Worm (Caenorhabditis elegans): ENCODE data around the gene F46F5.16.

DNA sequence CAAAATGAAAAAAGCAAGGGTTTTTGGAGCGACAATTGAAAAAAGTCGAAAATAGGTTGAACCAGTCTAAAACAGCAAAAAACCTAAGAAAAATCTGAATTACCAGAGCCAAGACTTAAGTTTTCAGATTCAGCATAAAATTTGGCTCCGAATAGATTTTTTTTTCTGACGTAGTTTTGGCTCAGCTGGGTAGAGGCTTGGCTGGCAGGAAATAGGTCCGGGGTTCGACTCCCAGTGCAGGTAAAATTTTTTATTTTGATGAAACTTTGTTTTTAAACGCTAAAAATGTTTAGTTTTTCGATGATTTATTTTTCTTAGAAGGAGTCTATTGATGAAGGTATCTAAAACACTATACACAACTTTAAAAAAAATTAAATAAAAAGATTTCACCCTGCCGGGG lies 32.1 kb upstream of the F46F5.16 start:
- no peak for TF ChIP-seq nhr-76 (tag; optimal IDR thresholded peaks at IDR 0.05)
- no peak for TF ChIP-seq aha-1 (tag; optimal IDR thresholded peaks at IDR 0.05)
- TF ChIP-seq nhr-11 (tag; optimal IDR thresholded peaks at IDR 0.05): no peak
- no peak for TF ChIP-seq fos-1 (tag; optimal IDR thresholded peaks at IDR 0.05)
- no peak for TF ChIP-seq irx-1 (tag; optimal IDR thresholded peaks at IDR 0.05)
- TF ChIP-seq jun-1 (tag; optimal IDR thresholded peaks at IDR 0.05): no peak
- no peak for TF ChIP-seq efl-3 (GFP tag; optimal IDR thresholded peaks at IDR 0.05)
- no peak for TF ChIP-seq ceh-8 (GFP tag; optimal IDR thresholded peaks at IDR 0.05)
- no peak for TF ChIP-seq elt-2 (tag; optimal IDR thresholded peaks at IDR 0.05)
- no peak for TF ChIP-seq ceh-82 (tag; optimal IDR thresholded peaks at IDR 0.05)
- no peak for TF ChIP-seq pqm-1 (tag; optimal IDR thresholded peaks at IDR 0.05)
- no peak for TF ChIP-seq skn-1 (tag; optimal IDR thresholded peaks at IDR 0.05)
- no peak for TF ChIP-seq ztf-4 (tag; optimal IDR thresholded peaks at IDR 0.05)
- no peak for TF ChIP-seq lin-14 (GFP tag; optimal IDR thresholded peaks at IDR 0.05)

Data from whole organism, L1 larva.